Fruit fly (Drosophila melanogaster) whole organism, adult: Measurements from ENCODE around the gene VAChT.

Source experiments
- CG11617 ChIP-seq: fragments of 200-800 bp; sonication (Bioruptor generic); optimal IDR thresholded peaks from 2 replicates; lab custom pipeline; 2017; ENCODE audit warnings: mild to moderate bottlenecking, missing biosample characterization, missing genetic modification reagents, missing genetic modification characterization
- CG12768 ChIP-seq: fragments of 200-800 bp; sonication (Bioruptor generic); optimal IDR thresholded peaks from 2 replicates; lab custom pipeline; 2017; ENCODE audit warnings: missing biosample characterization, missing genetic modification characterization, mild to moderate bottlenecking, moderate library complexity, missing genetic modification reagents
- CG14711 ChIP-seq: fragments of 200-800 bp; sonication (Bioruptor generic); optimal IDR thresholded peaks from 2 replicates; lab custom pipeline; 2018; ENCODE audit warnings: missing biosample characterization, mild to moderate bottlenecking, missing genetic modification characterization, moderate library complexity
- CG1620 ChIP-seq: fragments of 200-800 bp; sonication (Bioruptor generic); optimal IDR thresholded peaks from 2 replicates; lab custom pipeline; 2016; ENCODE audit warnings: missing biosample characterization, missing genetic modification characterization
- CG33017 ChIP-seq: fragments of 200-800 bp; sonication (Bioruptor generic); optimal IDR thresholded peaks from 2 replicates; lab custom pipeline; 2018; ENCODE audit warnings: missing biosample characterization, mild to moderate bottlenecking, missing genetic modification characterization, moderate library complexity
- CG5204 ChIP-seq: fragments of 200-800 bp; sonication (Bioruptor generic); optimal IDR thresholded peaks from 2 replicates; lab custom pipeline; 2016; ENCODE audit warnings: missing biosample characterization, missing genetic modification characterization
- CG7045 ChIP-seq: fragments of 200-800 bp; sonication (Bioruptor generic); optimal IDR thresholded peaks from 2 replicates; lab custom pipeline; 2017; ENCODE audit warnings: missing biosample characterization, mild to moderate bottlenecking, missing genetic modification characterization
- CG7101 ChIP-seq: fragments of 200-800 bp; sonication (Bioruptor generic); optimal IDR thresholded peaks from 2 replicates; lab custom pipeline; 2018; ENCODE audit warnings: missing biosample characterization, mild to moderate bottlenecking, missing genetic modification characterization, moderate library complexity
- Clk ChIP-seq: fragments of 200-800 bp; sonication (Bioruptor generic); optimal IDR thresholded peaks from 2 replicates; lab custom pipeline; 2017; ENCODE audit warnings: missing biosample characterization, missing genetic modification characterization
- Crg-1 ChIP-seq: fragments of 200-800 bp; sonication (Bioruptor generic); optimal IDR thresholded peaks from 2 replicates; lab custom pipeline; 2016; ENCODE audit warnings: missing biosample characterization, missing genetic modification characterization
- Hr96 ChIP-seq: fragments of 200-800 bp; sonication (Bioruptor generic); optimal IDR thresholded peaks from 2 replicates; lab custom pipeline; 2016; ENCODE audit warnings: missing biosample characterization, missing genetic modification characterization
- Mnt ChIP-seq: fragments of 200-800 bp; sonication (Bioruptor generic); optimal IDR thresholded peaks from 2 replicates; lab custom pipeline; 2016; ENCODE audit warnings: missing biosample characterization, mild to moderate bottlenecking, missing genetic modification characterization
- bab1 ChIP-seq: fragments of 200-800 bp; sonication (Bioruptor generic); optimal IDR thresholded peaks from 3 replicates; lab custom pipeline; 2019; ENCODE audit warnings: missing biosample characterization, mild to moderate bottlenecking, missing genetic modification characterization, moderate library complexity
- cic ChIP-seq: fragments of 200-800 bp; sonication (Bioruptor generic); optimal IDR thresholded peaks from 2 replicates; lab custom pipeline; 2017; ENCODE audit warnings: missing biosample characterization, mild to moderate bottlenecking, missing genetic modification characterization, moderate library complexity
- cnc ChIP-seq, 2 experiments: fragments of >200 bp; optimal IDR thresholded peaks; 2 replicates each; lab custom pipeline; 2017
- kay ChIP-seq: fragments of 200-800 bp; sonication (Bioruptor generic); peaks from one replicate; lab custom pipeline; 2016; ENCODE audit warnings: missing biosample characterization, missing genetic modification characterization, borderline replicate concordance
- ovo ChIP-seq: fragments of 200-800 bp; sonication (Bioruptor generic); optimal IDR thresholded peaks from 2 replicates; lab custom pipeline; 2016; ENCODE audit warnings: missing biosample characterization, missing genetic modification characterization
- pad ChIP-seq: fragments of 200-800 bp; sonication (Bioruptor generic); optimal IDR thresholded peaks from 3 replicates; lab custom pipeline; 2017; ENCODE audit warnings: missing biosample characterization, missing genetic modification characterization, mild to moderate bottlenecking, moderate library complexity, missing genetic modification reagents
- tj ChIP-seq: fragments of 200-800 bp; sonication (Bioruptor generic); optimal IDR thresholded peaks from 3 replicates; lab custom pipeline; 2017; ENCODE audit warnings: missing biosample characterization, mild to moderate bottlenecking, missing genetic modification characterization, moderate library complexity
- toe ChIP-seq: fragments of 200-800 bp; sonication (Bioruptor generic); optimal IDR thresholded peaks from 2 replicates; lab custom pipeline; 2016; ENCODE audit warnings: missing biosample characterization, missing genetic modification characterization

Gene VAChT

DNA sequence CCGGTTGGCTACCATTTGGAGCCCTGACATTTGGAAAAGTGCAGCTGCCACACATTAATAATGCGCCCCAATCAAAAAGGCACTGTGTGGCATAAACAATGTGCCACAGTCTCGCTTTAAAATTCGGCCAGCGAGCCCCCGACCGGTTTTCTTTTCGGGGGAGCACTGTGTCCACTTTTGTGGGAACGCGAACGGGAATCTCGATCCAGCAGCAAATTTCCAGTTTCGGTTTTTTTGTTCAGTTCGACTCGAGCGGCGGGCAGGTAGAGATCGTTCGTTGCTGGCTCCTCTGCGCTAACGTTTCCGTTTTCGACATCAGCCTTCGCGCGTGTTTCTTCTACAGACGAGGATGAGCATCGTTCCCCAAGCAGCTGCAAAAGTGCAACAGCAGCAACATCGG, 36.1 kb upstream of the VAChT start, which contains the start of gene CG7702:
CG7702 (plus strand) TSS at position 239 of the 400 bp plus-strand sequence.
- TF ChIP-seq CG11617 (no peak), tj (no peak), CG12768 (no peak), pad (GFP tag; lab: Kevin White, UChicago) (no peak), bab1 (GFP tag; lab: Kevin White, UChicago) (no peak), CG14711 (tag; lab: Kevin White, UChicago) (no peak), Hr96 (GFP tag; lab: Kevin White, UChicago) (no peak), CG1620 (GFP tag; lab: Kevin White, UChicago) (no peak), toe (GFP tag; lab: Kevin White, UChicago) (no peak), Mnt (GFP tag; lab: Kevin White, UChicago) (no peak)

DNA sequence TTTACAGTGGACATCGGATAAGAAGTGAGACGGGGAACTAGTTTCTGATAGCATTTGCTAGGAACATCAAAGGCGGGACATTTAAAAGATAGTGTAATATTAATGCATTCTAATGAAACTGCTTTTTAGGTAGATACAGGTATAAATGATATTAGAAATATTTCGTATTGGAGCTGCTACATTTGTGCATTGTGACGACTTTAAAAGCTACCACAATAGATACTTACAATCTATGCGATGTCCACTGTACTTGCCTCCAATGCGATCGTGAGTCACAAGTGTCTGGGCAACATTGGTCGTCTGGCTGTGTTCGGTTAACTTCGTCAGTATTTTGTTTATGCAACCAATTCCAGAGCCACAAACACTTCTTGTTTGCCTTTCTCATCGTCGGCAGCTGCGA, 35.5 kb upstream of the VAChT start:
- TF ChIP-seq pad (GFP tag; lab: Kevin White, UChicago) = no peak
- TF ChIP-seq Crg-1 = no peak
- TF ChIP-seq CG7045 (GFP tag; lab: Kevin White, UChicago) = no peak
- TF ChIP-seq tj = no peak
- TF ChIP-seq Hr96 (GFP tag; lab: Kevin White, UChicago) = peak; percentile 7
- peak; percentile 25 for TF ChIP-seq kay (GFP tag; lab: Kevin White, UChicago)
- no peak for TF ChIP-seq Clk (GFP tag; lab: Kevin White, UChicago)

DNA sequence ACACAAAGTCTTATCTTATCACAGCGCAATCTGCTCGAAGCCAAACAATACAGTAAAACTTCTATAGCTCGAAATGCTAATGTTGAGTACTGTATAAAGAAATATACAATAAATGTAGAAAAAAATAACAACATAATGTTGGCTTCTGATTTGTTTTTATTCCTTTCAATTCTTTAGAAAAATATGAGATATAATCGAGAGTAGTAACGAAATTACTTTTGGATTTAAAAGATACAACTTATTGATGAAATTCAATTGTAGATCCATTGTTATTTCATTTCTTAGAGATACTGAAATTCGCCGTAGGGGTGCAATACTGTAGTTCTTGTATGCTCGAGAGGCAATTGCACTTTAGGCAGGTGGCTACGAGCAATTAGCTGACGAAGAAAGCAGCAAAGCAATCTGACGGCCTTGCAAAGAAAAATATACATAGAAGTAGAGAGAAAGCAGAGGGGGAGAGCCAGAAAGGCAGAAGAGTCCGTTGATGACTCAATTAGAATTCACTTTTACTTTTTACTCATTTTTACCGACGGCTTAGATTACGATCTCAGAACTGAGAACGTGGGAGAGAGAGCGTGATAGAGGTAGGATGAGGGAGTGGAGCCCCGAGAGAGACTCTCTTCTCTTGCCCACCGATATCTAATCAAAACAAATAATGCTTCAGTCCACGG, 34.7 kb upstream of the VAChT start:
- TF ChIP-seq CG7101 (tag; lab: Kevin White, UChicago) = peak; percentile 76
- peak; percentile 13 for TF ChIP-seq CG12768
- TF ChIP-seq CG11617 = no peak
- peak; percentile 59 for TF ChIP-seq toe (GFP tag; lab: Kevin White, UChicago)
- no peak for TF ChIP-seq Clk (GFP tag; lab: Kevin White, UChicago)
- TF ChIP-seq Mnt (GFP tag; lab: Kevin White, UChicago) = no peak
- TF ChIP-seq cic = no peak
- no peak for TF ChIP-seq CG1620 (GFP tag; lab: Kevin White, UChicago)
- peak; percentile 76 for TF ChIP-seq CG7045 (GFP tag; lab: Kevin White, UChicago)
- no peak for TF ChIP-seq ovo (GFP tag; lab: Kevin White, UChicago)
- TF ChIP-seq Hr96 (GFP tag; lab: Kevin White, UChicago) = no peak
- TF ChIP-seq cnc (optimal IDR thresholded peaks at IDR 0.05; lab: Kevin White, UChicago) = no peak
- TF ChIP-seq CG5204 (GFP tag; lab: Kevin White, UChicago) = no peak
- TF ChIP-seq CG14711 (tag; lab: Kevin White, UChicago) = peak; percentile 51
- TF ChIP-seq kay (GFP tag; lab: Kevin White, UChicago) = peak; percentile 76
- peak; percentile 84 for TF ChIP-seq bab1 (GFP tag; lab: Kevin White, UChicago)
- TF ChIP-seq tj = no peak
- no peak for TF ChIP-seq Crg-1
- TF ChIP-seq CG33017 (tag; lab: Kevin White, UChicago) = peak; percentile 55
- TF ChIP-seq pad (GFP tag; lab: Kevin White, UChicago) = peak; percentile 50

DNA sequence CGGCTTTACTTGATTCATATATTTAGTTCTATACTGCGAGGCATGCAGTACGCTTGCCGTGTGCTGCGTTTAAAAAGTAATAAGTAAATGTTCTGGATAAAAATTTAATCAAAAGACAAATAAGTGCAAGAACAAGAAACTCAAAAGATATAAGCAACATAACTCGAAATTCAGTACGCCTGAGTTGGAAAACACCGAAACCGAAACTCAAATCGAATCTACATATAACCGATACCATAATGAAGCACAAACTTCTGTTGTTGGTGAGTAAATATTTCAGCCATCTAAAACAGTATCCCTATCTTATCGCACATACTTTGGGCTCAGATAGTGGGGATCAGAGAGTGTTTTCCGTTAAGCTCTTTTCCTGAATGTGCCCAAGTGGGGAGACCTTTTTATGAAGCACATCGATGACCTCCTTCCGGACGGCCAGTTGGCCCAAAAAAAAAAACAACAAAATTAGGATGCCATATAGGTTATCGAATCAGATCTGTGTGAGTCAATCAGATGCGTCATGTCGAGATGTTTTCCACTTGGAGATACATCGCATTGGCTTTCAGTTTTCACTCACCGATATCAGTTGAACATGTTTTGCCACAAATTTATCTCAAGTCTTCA, 34.1 kb upstream of the VAChT start, which contains the start of gene CG31230:
CG31230 (plus strand) TSS at position 568 of the 618 bp plus-strand sequence.
- TF ChIP-seq CG11617 = no peak
- no peak for TF ChIP-seq tj
- peak; percentile 33 for TF ChIP-seq cic
- TF ChIP-seq Clk (GFP tag; lab: Kevin White, UChicago) = no peak
- TF ChIP-seq ovo (GFP tag; lab: Kevin White, UChicago) = peak; percentile 10
- no peak for TF ChIP-seq bab1 (GFP tag; lab: Kevin White, UChicago)
- TF ChIP-seq CG5204 (GFP tag; lab: Kevin White, UChicago) = no peak

DNA sequence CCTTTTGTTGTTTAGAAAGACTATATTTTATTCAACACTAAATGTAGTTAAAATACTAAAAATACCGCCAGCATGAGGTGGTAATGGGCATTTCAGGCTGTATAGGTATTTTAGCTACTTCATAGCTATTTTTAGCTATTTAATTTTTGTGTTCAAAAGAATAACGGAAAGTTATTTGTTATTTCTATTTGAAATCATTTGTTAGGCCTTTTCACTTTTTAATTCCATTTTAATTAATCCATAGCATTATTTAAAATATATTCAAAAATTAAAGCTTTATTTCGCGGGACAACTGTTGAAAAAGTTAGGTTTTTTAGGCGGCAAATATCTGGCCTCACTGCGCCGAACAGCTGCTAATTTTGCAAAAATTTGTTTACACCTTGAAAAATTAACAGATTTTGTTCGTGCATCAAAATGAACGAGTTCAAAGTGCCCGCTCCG, 27.8 kb upstream of the VAChT start, which contains the start of the genes dind and CG7706:
dind (minus strand) TSS at position 40 of the 441 bp plus-strand sequence.
CG7706 (plus strand) TSS at position 319 of the 441 bp plus-strand sequence.
- TF ChIP-seq bab1 (GFP tag; lab: Kevin White, UChicago) = no peak
- TF ChIP-seq tj = no peak
- no peak for TF ChIP-seq CG33017 (tag; lab: Kevin White, UChicago)
- TF ChIP-seq Crg-1 = no peak
- no peak for TF ChIP-seq CG1620 (GFP tag; lab: Kevin White, UChicago)
- peak; percentile 12 for TF ChIP-seq toe (GFP tag; lab: Kevin White, UChicago)
- peak; percentile 2 for TF ChIP-seq Mnt (GFP tag; lab: Kevin White, UChicago)
- no peak for TF ChIP-seq Clk (GFP tag; lab: Kevin White, UChicago)
- no peak for TF ChIP-seq CG12768
- TF ChIP-seq Hr96 (GFP tag; lab: Kevin White, UChicago) = no peak
- TF ChIP-seq CG5204 (GFP tag; lab: Kevin White, UChicago) = no peak
- TF ChIP-seq pad (GFP tag; lab: Kevin White, UChicago) = no peak
- no peak for TF ChIP-seq kay (GFP tag; lab: Kevin White, UChicago)
- no peak for TF ChIP-seq ovo (GFP tag; lab: Kevin White, UChicago)
- TF ChIP-seq cnc (optimal IDR thresholded peaks at IDR 0.05; lab: Kevin White, UChicago) = no peak
- no peak for TF ChIP-seq CG14711 (tag; lab: Kevin White, UChicago)
- no peak for TF ChIP-seq CG7045 (GFP tag; lab: Kevin White, UChicago)
- peak; percentile 6 for TF ChIP-seq CG7101 (tag; lab: Kevin White, UChicago)
- no peak for TF ChIP-seq cic
- TF ChIP-seq CG11617 = no peak
